Worm (Caenorhabditis elegans): ENCODE measurements around the gene spp-2.

spp-2 gene

ce11 chrX:7334302-7334724 lies 17.7 kb upstream of the spp-2 start, which contains the start of gene epg-7 (continued):
- TF ChIP-seq rpc-1 (optimal IDR thresholded peaks at IDR 0.05): no peak
- no peak for TF ChIP-seq rpc-1 (tag; optimal IDR thresholded peaks at IDR 0.05)
- TF ChIP-seq ceh-27 (GFP tag; optimal IDR thresholded peaks at IDR 0.05): peak; percentile 92
- TF ChIP-seq unc-62 (GFP tag; optimal IDR thresholded peaks at IDR 0.05): no peak
- no peak for TF ChIP-seq lsl-1 (GFP tag; optimal IDR thresholded peaks at IDR 0.05)
- TF ChIP-seq F57C9.4 (tag; optimal IDR thresholded peaks at IDR 0.05): no peak
- TF ChIP-seq fkh-3 (tag; optimal IDR thresholded peaks at IDR 0.05): no peak
- no peak for TF ChIP-seq B0035.1 (tag; optimal IDR thresholded peaks at IDR 0.05)
- TF ChIP-seq Y79H2A.3 (GFP tag; conservative IDR thresholded peaks at IDR 0.05): no peak
- peak; percentile 93 for TF ChIP-seq nfyb-1 (GFP tag; IDR thresholded peaks at IDR 0.05)
- peak; percentile 94 for TF ChIP-seq attf-5 (GFP tag; optimal IDR thresholded peaks at IDR 0.05)
- TF ChIP-seq zfh-2 (GFP tag; conservative IDR thresholded peaks at IDR 0.05): peak; percentile 98
- TF ChIP-seq Y56A3A.18 (GFP tag; IDR thresholded peaks at IDR 0.05): 0 out of 2 replicates have a peak, but pooled peaks have one; percentile 51
- TF ChIP-seq unc-130 (GFP tag; optimal IDR thresholded peaks at IDR 0.05): no peak
- TF ChIP-seq hmg-1.2 (GFP tag; IDR thresholded peaks at IDR 0.05): peak; percentile 88
- TF ChIP-seq F23B12.7 (tag; optimal IDR thresholded peaks at IDR 0.05; ENCODE audit: insufficient read depth): peak; percentile 49
- TF ChIP-seq dpff-1 (tag; optimal IDR thresholded peaks at IDR 0.05): no peak
- TF ChIP-seq ztf-22 (GFP tag; optimal IDR thresholded peaks at IDR 0.05): peak; percentile 78
- TF ChIP-seq T07F8.4 (tag; optimal IDR thresholded peaks at IDR 0.05): no peak
- peak; percentile 33 for TF ChIP-seq snpc-4 (GFP tag; optimal IDR thresholded peaks at IDR 0.05)
- peak; percentile 50 to 72 (median 62) for TF ChIP-seq snpc-4 (tag; optimal IDR thresholded peaks at IDR 0.05)
- peak; percentile 91 for TF ChIP-seq lir-1 (GFP tag; conservative IDR thresholded peaks at IDR 0.05)
- TF ChIP-seq Y53F4B.3 (GFP tag; IDR thresholded peaks at IDR 0.05): no peak
- TF ChIP-seq ceh-40 (GFP tag; IDR thresholded peaks at IDR 0.05): no peak
- peak; percentile 86 for TF ChIP-seq gei-17 (GFP tag; optimal IDR thresholded peaks at IDR 0.05)
- TF ChIP-seq egl-18 (GFP tag; IDR thresholded peaks at IDR 0.05): no peak
- peak; percentile 86 for TF ChIP-seq ets-4 (GFP tag; optimal IDR thresholded peaks at IDR 0.05)
- peak; percentile 5 for TF ChIP-seq B0261.1 (tag; optimal IDR thresholded peaks at IDR 0.05)
- TF ChIP-seq sdz-38 (tag; optimal IDR thresholded peaks at IDR 0.05): no peak
- 0 out of 2 replicates have a peak, but pooled peaks have one; percentile 35 for TF ChIP-seq Y95B8A.8 (GFP tag; IDR thresholded peaks at IDR 0.05)
- no peak for TF ChIP-seq zim-3 (tag; optimal IDR thresholded peaks at IDR 0.05)
- TF ChIP-seq F49E8.2 (tag; optimal IDR thresholded peaks at IDR 0.05; ENCODE audit: insufficient read depth): no peak
- no peak for TF ChIP-seq efl-1 (GFP tag; optimal IDR thresholded peaks at IDR 0.05)
- TF ChIP-seq ztf-26 (tag; optimal IDR thresholded peaks at IDR 0.05): peak; percentile 90

- peak; percentile 5 for TF ChIP-seq ztf-26 (tag; optimal IDR thresholded peaks at IDR 0.05)
- TF ChIP-seq lin-35 (GFP tag; optimal IDR thresholded peaks at IDR 0.05): no peak
These were observed 14.1 kb upstream of the spp-2 start, which contains the start of gene ttr-30 for ce11 chrX:7330685-7331196. ttr-30 (plus strand) TSS chrX:7330949.

ce11 chrX:7329601-7330000 lies 13.0 kb upstream of the spp-2 start, which contains the start of gene ttr-59:
ttr-59 (plus strand) TSS chrX:7329818.
- TF ChIP-seq hmg-1.2 (GFP tag; IDR thresholded peaks at IDR 0.05): no peak
- no peak for TF ChIP-seq nfya-2 (GFP tag; IDR thresholded peaks at IDR 0.05)
- no peak for TF ChIP-seq sdz-38 (tag; optimal IDR thresholded peaks at IDR 0.05)
- TF ChIP-seq bed-1 (GFP tag; IDR thresholded peaks at IDR 0.05): no peak
- no peak for TF ChIP-seq nhr-90 (tag; optimal IDR thresholded peaks at IDR 0.05)
- no peak for TF ChIP-seq attf-6 (GFP tag; IDR thresholded peaks at IDR 0.05)
- TF ChIP-seq K11D2.4 (GFP tag; IDR thresholded peaks at IDR 0.05): no peak
- TF ChIP-seq chd-7 (tag; optimal IDR thresholded peaks at IDR 0.05): no peak
- TF ChIP-seq atf-7 (tag; optimal IDR thresholded peaks at IDR 0.05): no peak
- TF ChIP-seq ets-4 (GFP tag; optimal IDR thresholded peaks at IDR 0.05): no peak
